Worm (Caenorhabditis elegans) whole organism, mixed stage, embryonic: ENCODE results near the gene txt-8.

Source experiments
- lin-13 ChIP-seq: fragments of 150-350 bp; optimal IDR thresholded peaks from 2 replicates; lab custom pipeline; 2014; ENCODE audit warnings: missing biosample characterization, missing genetic modification characterization
- mab-5 ChIP-seq: fragments of 150-350 bp; optimal IDR thresholded peaks from 2 replicates; lab custom pipeline; 2014; ENCODE audit warnings: missing biosample characterization, missing genetic modification characterization
- nhr-2 ChIP-seq: fragments of 150-350 bp; optimal IDR thresholded peaks from 2 replicates; lab custom pipeline; 2014; ENCODE audit warnings: missing biosample characterization, missing genetic modification characterization
- nhr-237 ChIP-seq: fragments of 150-350 bp; optimal IDR thresholded peaks from 2 replicates; lab custom pipeline; 2014; ENCODE audit warnings: missing biosample characterization, missing genetic modification characterization
- snpc-4 ChIP-seq: fragments of 150-350 bp; optimal IDR thresholded peaks from 2 replicates; lab custom pipeline; 2014; ENCODE audit warnings: missing biosample characterization, missing genetic modification characterization

DNA sequence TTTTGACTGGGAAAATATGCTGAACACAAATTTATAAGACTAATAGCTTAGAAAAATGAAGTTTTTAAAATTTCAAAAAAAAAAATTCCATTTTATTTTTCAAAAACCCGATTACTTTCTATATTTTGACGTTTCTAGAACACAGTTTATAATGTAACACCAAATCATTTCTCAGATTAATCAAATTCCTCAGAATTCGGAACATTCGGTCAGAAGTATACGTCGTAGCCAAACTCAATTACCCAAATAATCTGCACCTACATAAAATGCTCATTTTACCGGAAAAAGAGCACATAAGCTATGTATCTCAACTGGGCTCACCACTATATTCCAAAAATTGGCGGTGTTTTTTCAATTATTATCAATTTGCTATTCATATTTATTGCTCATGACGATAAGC is 6.6 kb downstream of the txt-8 start, which contains the start of gene srj-26:
- TF ChIP-seq nhr-2 (tag; lab: Kevin White, UChicago) (no peak), mab-5 (no peak), snpc-4 (no peak), nhr-237 (tag; lab: Kevin White, UChicago) (no peak), lin-13 (no peak)
